Worm (Caenorhabditis elegans): Measurements from ENCODE around the gene rcs-1.

- TF ChIP-seq tbx-11 (GFP tag; IDR thresholded peaks at IDR 0.05), result no peak
- TF ChIP-seq F13C5.2 (tag; optimal IDR thresholded peaks at IDR 0.05), result no peak
- TF ChIP-seq ama-1 (optimal IDR thresholded peaks at IDR 0.05), result no peak
These were observed 9.8 kb upstream of the rcs-1 start for ce11 chrX:8838176-8838575.

Data from whole organism, early embryonic.